Worm (Caenorhabditis elegans) whole organism, early embryonic: Measurements from ENCODE around the gene F20D6.8.

Experiments used
- F13C5.2 ChIP-seq: sonication (generic microtip); optimal IDR thresholded peaks from 2 replicates; lab custom pipeline; 2017; ENCODE audit warnings: mild to moderate bottlenecking, missing genetic modification characterization, inconsistent platforms, missing compliant biosample characterization
- ama-1 ChIP-seq: fragments of 150-350 bp; optimal IDR thresholded peaks from 2 replicates; lab custom pipeline; 2014
- ceh-13 ChIP-seq: fragments of 200-800 bp; sonication (Bioruptor generic); optimal IDR thresholded peaks from 2 replicates; lab custom pipeline; 2018; ENCODE audit warnings: mild to moderate bottlenecking, missing genetic modification characterization, missing compliant biosample characterization
- ceh-36 ChIP-seq: sonication (generic microtip); optimal IDR thresholded peaks from 2 replicates; lab custom pipeline; 2016; ENCODE audit warnings: missing genetic modification characterization, inconsistent platforms, missing compliant biosample characterization
- ets-7 ChIP-seq: sonication (generic microtip); optimal IDR thresholded peaks from 2 replicates; lab custom pipeline; 2016; ENCODE audit warnings: missing genotype, missing genetic modification characterization, missing compliant biosample characterization
- flt-1 ChIP-seq: fragments of 200-800 bp; sonication (Bioruptor generic); IDR thresholded peaks from 2 replicates; pipeline ENCODE4 v1.3.6; 2022; ENCODE audit warnings: missing genetic modification characterization, missing compliant biosample characterization
- hmbx-1 ChIP-seq: sonication (generic microtip); optimal IDR thresholded peaks from 2 replicates; lab custom pipeline; 2016; ENCODE audit warnings: mild to moderate bottlenecking, missing genetic modification characterization, missing compliant biosample characterization
- hmg-4 ChIP-seq: fragments of 200-800 bp; sonication (Bioruptor generic); optimal IDR thresholded peaks from 2 replicates; lab custom pipeline; 2018; ENCODE audit warnings: mild to moderate bottlenecking, missing genetic modification characterization, missing compliant biosample characterization
- hnd-1 ChIP-seq: sonication (generic microtip); optimal IDR thresholded peaks from 2 replicates; lab custom pipeline; 2016; ENCODE audit warnings: missing genetic modification characterization, missing compliant biosample characterization
- sea-1 ChIP-seq: fragments of 200-800 bp; sonication (Bioruptor generic); conservative IDR thresholded peaks from 2 replicates; pipeline ENCODE4 v1.3.6; 2022; ENCODE audit warnings: missing genetic modification characterization, missing compliant biosample characterization
- tbx-11 ChIP-seq: fragments of 200-800 bp; sonication (Bioruptor generic); IDR thresholded peaks from 2 replicates; pipeline ENCODE4 v1.3.6; 2022; ENCODE audit warnings: missing genetic modification characterization, missing compliant biosample characterization
- tbx-37 ChIP-seq: fragments of 200-800 bp; sonication (Bioruptor generic); conservative IDR thresholded peaks from 2 replicates; pipeline ENCODE4 v1.3.6; 2022; ENCODE audit warnings: missing genetic modification reagents, missing genetic modification characterization, missing compliant biosample characterization
- tra-4 ChIP-seq: sonication (generic microtip); optimal IDR thresholded peaks from 2 replicates; lab custom pipeline; 2017; ENCODE audit warnings: missing genetic modification characterization, missing compliant biosample characterization

- no peak for TF ChIP-seq hmg-4 (GFP tag; lab: Kevin White, UChicago)
- no peak for TF ChIP-seq ets-7 (tag; lab: Kevin White, UChicago)
- no peak for TF ChIP-seq ama-1 (lab: Kevin White, UChicago)
- TF ChIP-seq sea-1 (GFP tag; lab: Robert Waterston, UW) = no peak
- TF ChIP-seq tbx-37 (GFP tag; lab: Robert Waterston, UW) = no peak
- TF ChIP-seq tra-4 (tag; lab: Kevin White, UChicago) = no peak
- no peak for TF ChIP-seq ceh-36 (tag; lab: Kevin White, UChicago)
- TF ChIP-seq tbx-11 = no peak
- no peak for TF ChIP-seq ceh-13 (GFP tag; lab: Kevin White, UChicago)
- TF ChIP-seq hnd-1 (tag; lab: Kevin White, UChicago) = no peak
- no peak for TF ChIP-seq flt-1
- TF ChIP-seq hmbx-1 (tag; lab: Kevin White, UChicago) = no peak
- TF ChIP-seq F13C5.2 (tag; lab: Kevin White, UChicago) = no peak
Measured at ce11 chrV:8177349-8177748, 9.3 kb upstream of the F20D6.8 start, which contains the start of gene F20D6.9.
